Worm (Caenorhabditis elegans): ENCODE data around the gene F44G4.5.

- TF ChIP-seq klf-2 (GFP tag; conservative IDR thresholded peaks at IDR 0.05) (no peak), med-1 (GFP tag; optimal IDR thresholded peaks at IDR 0.05; ENCODE audit: insufficient read depth) (no peak), T22C8.4 (GFP tag; IDR thresholded peaks at IDR 0.05) (no peak), ref-1 (GFP tag; conservative IDR thresholded peaks at IDR 0.05) (no peak), flt-1 (GFP tag; IDR thresholded peaks at IDR 0.05) (no peak)
Observed at ce11 chrII:8991602-8992001, 8.6 kb downstream of the F44G4.5 start.
